Worm (Caenorhabditis elegans) whole organism, L2 larva: Measurements from ENCODE around the gene str-97.

ENCODE experiments used
- dmd-4 ChIP-seq: sonication (generic microtip); optimal IDR thresholded peaks from 2 replicates; lab custom pipeline; 2017; ENCODE audit warnings: missing biosample characterization, missing genetic modification characterization
- nhr-10 ChIP-seq: sonication (generic microtip); optimal IDR thresholded peaks from 2 replicates; lab custom pipeline; 2017; ENCODE audit warnings: missing biosample characterization, missing genetic modification characterization
- nhr-237 ChIP-seq: fragments of 150-350 bp; optimal IDR thresholded peaks from 2 replicates; lab custom pipeline; 2014; ENCODE audit warnings: missing biosample characterization, missing genetic modification characterization
- unc-62 ChIP-seq: fragments of 150-350 bp; optimal IDR thresholded peaks from 2 replicates; lab custom pipeline; 2014; ENCODE audit warnings: missing biosample characterization, missing genetic modification reagents, missing genetic modification characterization
- ztf-11 ChIP-seq: sonication (generic microtip); optimal IDR thresholded peaks from 2 replicates; lab custom pipeline; 2017; ENCODE audit warnings: missing biosample characterization, missing genetic modification characterization

DNA sequence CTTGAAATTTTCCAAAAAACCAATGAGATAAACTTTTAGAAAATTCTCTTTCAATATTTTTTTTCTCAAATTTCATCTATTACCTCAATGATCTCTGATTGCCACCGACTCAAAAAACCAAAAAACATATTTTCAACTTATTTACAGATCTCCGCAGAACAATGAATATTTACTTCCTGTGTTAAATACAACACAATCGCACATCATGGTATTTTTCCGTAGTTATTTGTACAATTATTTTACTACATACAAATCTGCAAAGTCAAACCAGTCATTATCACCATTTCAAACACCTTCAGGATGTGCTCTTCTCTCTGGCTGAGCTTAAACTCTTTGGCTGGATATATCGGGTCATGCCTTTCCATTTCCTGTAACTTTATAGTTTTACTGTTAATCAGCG lies 10.9 kb upstream of the str-97 start, which contains the start of gene str-108:
- TF ChIP-seq nhr-10 (tag; lab: Kevin White, UChicago): no peak
- no peak for TF ChIP-seq dmd-4
- no peak for TF ChIP-seq nhr-237 (tag; lab: Kevin White, UChicago)
- TF ChIP-seq unc-62 (GFP tag; lab: Kevin White, UChicago): no peak
- no peak for TF ChIP-seq ztf-11 (tag; lab: Kevin White, UChicago)
